Fruit fly (Drosophila melanogaster): ENCODE results near the gene CG4880.

The CG4880 gene

DNA sequence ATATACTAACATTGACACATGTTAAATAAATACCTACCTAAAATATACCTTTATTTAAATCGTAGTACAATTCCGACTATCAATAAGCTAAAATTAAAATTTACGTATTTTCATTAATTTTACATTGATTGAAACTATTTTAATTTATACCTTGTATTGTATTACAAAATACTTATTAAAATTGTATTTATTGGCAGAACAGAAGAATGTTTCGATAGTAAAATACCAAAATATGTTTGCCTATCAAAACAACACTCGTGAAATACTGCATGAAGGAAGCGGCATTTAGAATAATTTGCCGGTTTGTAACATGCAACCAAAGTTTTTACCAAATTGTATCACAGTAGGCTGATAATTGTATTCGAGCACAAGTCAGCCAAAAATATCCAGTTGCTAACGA lies at the start of gene CG4880, which contains the start of gene DENR:
Gene CG4880, plus strand, starts transcription at position 268 of the 400 bp plus-strand sequence.
Gene DENR, minus strand, starts transcription at position 10 of the 400 bp plus-strand sequence.
- TF ChIP-seq CG8478 (optimal IDR thresholded peaks at IDR 0.05) (no peak), psq (optimal IDR thresholded peaks at IDR 0.05) (no peak), Dll (optimal IDR thresholded peaks at IDR 0.05) (no peak), usp (GFP tag; optimal IDR thresholded peaks at IDR 0.05) (no peak), EcR (GFP tag; optimal IDR thresholded peaks at IDR 0.05) (no peak), pan (optimal IDR thresholded peaks at IDR 0.05) (no peak)

DNA sequence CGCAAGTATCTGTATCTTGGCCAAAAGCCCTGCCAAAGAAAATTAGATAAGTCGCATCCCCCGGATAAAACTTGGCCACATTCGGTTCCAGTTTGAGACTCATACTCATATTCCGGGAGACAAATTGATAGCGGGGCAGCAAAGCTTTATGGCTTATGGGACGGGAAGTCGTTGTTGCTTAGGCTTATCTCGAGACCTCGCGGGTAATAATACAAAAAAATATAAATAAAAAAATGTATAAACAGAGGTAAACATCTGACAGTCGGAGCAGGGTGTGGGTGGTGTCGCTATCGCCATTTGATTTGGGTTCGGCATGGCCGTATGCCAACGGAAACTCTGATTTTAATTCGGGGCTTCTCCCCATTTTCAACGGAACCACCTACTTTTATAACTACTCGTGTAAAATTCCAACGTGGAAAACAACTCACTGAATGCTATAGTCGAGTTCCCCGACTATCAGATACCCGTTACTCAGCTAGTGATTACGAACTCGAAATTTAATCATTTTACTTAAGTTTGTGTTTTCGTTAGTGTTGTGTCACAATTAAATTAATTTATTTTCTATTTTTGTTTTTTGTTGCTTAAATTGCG lies 48.9 kb upstream of the CG4880 start:
- TF ChIP-seq pan (optimal IDR thresholded peaks at IDR 0.05) (no peak), EcR (GFP tag; optimal IDR thresholded peaks at IDR 0.05) (no peak), usp (GFP tag; optimal IDR thresholded peaks at IDR 0.05) (no peak), CG8478 (optimal IDR thresholded peaks at IDR 0.05) (no peak), psq (optimal IDR thresholded peaks at IDR 0.05) (no peak)

dm6 chrX:16839033-16839432 lies 47.6 kb upstream of the CG4880 start:
- TF ChIP-seq psq (optimal IDR thresholded peaks at IDR 0.05) (no peak), EcR (GFP tag; optimal IDR thresholded peaks at IDR 0.05) (no peak), CG8478 (optimal IDR thresholded peaks at IDR 0.05) (no peak), pan (optimal IDR thresholded peaks at IDR 0.05) (no peak), usp (GFP tag; optimal IDR thresholded peaks at IDR 0.05) (no peak), Dll (optimal IDR thresholded peaks at IDR 0.05) (no peak)

DNA sequence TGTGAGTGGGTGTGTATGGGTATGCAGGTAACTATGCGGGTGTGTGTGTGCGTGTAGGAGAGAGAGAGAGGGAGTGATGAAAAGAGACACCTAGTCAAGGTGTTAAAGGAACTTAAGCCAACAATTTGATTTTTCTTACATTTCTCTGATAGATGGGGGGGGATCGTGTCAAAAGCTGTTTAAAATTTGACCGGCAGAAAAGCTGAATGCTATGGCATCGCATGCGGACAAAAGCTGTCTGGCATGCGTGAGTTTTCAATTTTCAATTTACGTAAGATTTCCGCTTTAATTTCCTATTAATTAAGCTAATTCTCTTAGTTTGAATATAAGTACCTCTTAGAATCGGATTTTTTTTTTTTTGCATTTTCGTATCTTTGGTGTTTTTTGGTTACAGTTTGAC lies 46.7 kb upstream of the CG4880 start:
- no peak for TF ChIP-seq EcR (GFP tag; optimal IDR thresholded peaks at IDR 0.05)
- TF ChIP-seq usp (GFP tag; optimal IDR thresholded peaks at IDR 0.05): no peak
- TF ChIP-seq CG8478 (optimal IDR thresholded peaks at IDR 0.05): no peak
- no peak for TF ChIP-seq pan (optimal IDR thresholded peaks at IDR 0.05)
- no peak for TF ChIP-seq Dll (optimal IDR thresholded peaks at IDR 0.05)
- TF ChIP-seq psq (optimal IDR thresholded peaks at IDR 0.05): no peak

- TF ChIP-seq EcR (GFP tag; optimal IDR thresholded peaks at IDR 0.05): no peak
- TF ChIP-seq Dll (optimal IDR thresholded peaks at IDR 0.05): no peak
- no peak for TF ChIP-seq CG8478 (optimal IDR thresholded peaks at IDR 0.05)
- TF ChIP-seq usp (GFP tag; optimal IDR thresholded peaks at IDR 0.05): no peak
- no peak for TF ChIP-seq pan (optimal IDR thresholded peaks at IDR 0.05)
- TF ChIP-seq psq (optimal IDR thresholded peaks at IDR 0.05): no peak
Observed at dm6 chrX:16844295-16844694, 42.3 kb upstream of the CG4880 start, which contains the start of gene RSG7. TSS of gene RSG7 (minus strand) at chrX:16844433.

- TF ChIP-seq EcR (GFP tag; optimal IDR thresholded peaks at IDR 0.05) (no peak), psq (optimal IDR thresholded peaks at IDR 0.05) (no peak), pan (optimal IDR thresholded peaks at IDR 0.05) (no peak), CG8478 (optimal IDR thresholded peaks at IDR 0.05) (no peak), usp (GFP tag; optimal IDR thresholded peaks at IDR 0.05) (no peak), Dll (optimal IDR thresholded peaks at IDR 0.05) (no peak)
Observed at dm6 chrX:16846575-16846974, 40.0 kb upstream of the CG4880 start.

- TF ChIP-seq CG8478 (optimal IDR thresholded peaks at IDR 0.05): no peak
- TF ChIP-seq usp (GFP tag; optimal IDR thresholded peaks at IDR 0.05): no peak
- no peak for TF ChIP-seq Dll (optimal IDR thresholded peaks at IDR 0.05)
- no peak for TF ChIP-seq psq (optimal IDR thresholded peaks at IDR 0.05)
- TF ChIP-seq pan (optimal IDR thresholded peaks at IDR 0.05): no peak
- no peak for TF ChIP-seq EcR (GFP tag; optimal IDR thresholded peaks at IDR 0.05)
Observed at dm6 chrX:16848978-16849377, 37.6 kb upstream of the CG4880 start.

dm6 chrX:16849517-16849916 lies 37.1 kb upstream of the CG4880 start:
- TF ChIP-seq Dll (optimal IDR thresholded peaks at IDR 0.05) (no peak), psq (optimal IDR thresholded peaks at IDR 0.05) (no peak), usp (GFP tag; optimal IDR thresholded peaks at IDR 0.05) (no peak), pan (optimal IDR thresholded peaks at IDR 0.05) (no peak), CG8478 (optimal IDR thresholded peaks at IDR 0.05) (no peak), EcR (GFP tag; optimal IDR thresholded peaks at IDR 0.05) (no peak)

DNA sequence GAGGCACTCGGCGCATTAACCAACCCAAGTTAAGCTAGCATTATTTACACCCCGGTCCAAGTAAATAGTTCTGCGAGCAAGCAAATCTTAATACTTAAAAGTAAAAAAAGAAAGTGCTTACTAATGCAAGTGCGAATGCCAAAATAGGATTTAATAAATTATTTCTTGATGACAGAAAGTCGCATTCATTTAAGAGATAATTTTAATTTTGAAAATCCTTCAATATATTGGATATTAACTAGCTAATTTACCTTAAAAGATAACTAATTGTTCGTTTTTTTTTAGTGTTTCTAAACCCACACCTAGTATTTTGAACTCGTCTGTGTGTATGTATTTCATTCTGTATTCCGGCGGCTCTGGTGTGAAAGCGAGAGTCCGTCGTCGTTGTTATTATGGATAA lies 31.9 kb upstream of the CG4880 start:
- TF ChIP-seq EcR (GFP tag; optimal IDR thresholded peaks at IDR 0.05) (no peak), psq (optimal IDR thresholded peaks at IDR 0.05) (no peak), CG8478 (optimal IDR thresholded peaks at IDR 0.05) (no peak), pan (optimal IDR thresholded peaks at IDR 0.05) (no peak), Dll (optimal IDR thresholded peaks at IDR 0.05) (no peak), usp (GFP tag; optimal IDR thresholded peaks at IDR 0.05) (no peak)

DNA sequence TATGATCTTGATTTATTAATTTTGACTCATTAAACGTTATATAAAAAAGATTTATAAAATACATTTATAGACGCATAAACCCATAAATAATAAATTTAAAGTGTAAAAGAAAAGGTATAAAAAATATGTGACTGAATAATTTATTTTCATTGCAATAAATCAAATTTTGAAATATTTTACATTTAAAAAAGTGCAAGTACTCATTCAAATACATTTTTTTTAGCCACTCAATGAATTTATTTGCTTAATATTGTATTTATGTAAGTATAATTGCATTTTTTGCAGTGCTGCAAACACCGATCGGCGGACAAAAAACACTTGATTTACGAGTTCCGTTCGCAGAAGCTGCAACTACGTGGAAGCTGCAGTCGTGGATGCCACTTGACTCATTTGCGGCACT lies 26.9 kb upstream of the CG4880 start:
- TF ChIP-seq psq (optimal IDR thresholded peaks at IDR 0.05) (no peak), CG8478 (optimal IDR thresholded peaks at IDR 0.05) (no peak), pan (optimal IDR thresholded peaks at IDR 0.05) (no peak), Dll (optimal IDR thresholded peaks at IDR 0.05) (no peak), EcR (GFP tag; optimal IDR thresholded peaks at IDR 0.05) (no peak), usp (GFP tag; optimal IDR thresholded peaks at IDR 0.05) (no peak)

- TF ChIP-seq psq (optimal IDR thresholded peaks at IDR 0.05): no peak
- no peak for TF ChIP-seq CG8478 (optimal IDR thresholded peaks at IDR 0.05)
- TF ChIP-seq pan (optimal IDR thresholded peaks at IDR 0.05): no peak
- TF ChIP-seq usp (GFP tag; optimal IDR thresholded peaks at IDR 0.05): no peak
- no peak for TF ChIP-seq Dll (optimal IDR thresholded peaks at IDR 0.05)
- no peak for TF ChIP-seq EcR (GFP tag; optimal IDR thresholded peaks at IDR 0.05)
Observed at dm6 chrX:16867622-16868021, 19.0 kb upstream of the CG4880 start.

DNA sequence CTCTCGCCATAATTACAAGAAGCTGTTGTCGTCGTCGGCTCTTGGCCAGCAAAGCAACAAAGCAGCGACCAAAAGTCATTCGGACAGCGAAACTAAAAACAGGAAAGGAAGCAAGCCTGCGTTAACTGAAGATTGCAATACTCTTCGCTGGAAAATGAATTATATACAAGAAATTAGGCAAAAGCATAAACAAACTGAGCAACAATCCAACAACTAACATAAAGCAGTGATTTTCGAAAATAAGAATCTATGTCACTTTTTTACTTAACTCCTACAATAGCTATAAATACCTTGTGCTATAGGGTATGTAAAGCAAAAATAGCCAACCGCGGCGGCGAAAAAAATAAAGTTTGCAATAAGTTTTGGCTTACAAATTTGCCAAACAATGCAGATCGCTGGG lies 14.8 kb upstream of the CG4880 start:
- no peak for TF ChIP-seq EcR (GFP tag; optimal IDR thresholded peaks at IDR 0.05)
- TF ChIP-seq psq (optimal IDR thresholded peaks at IDR 0.05): no peak
- TF ChIP-seq usp (GFP tag; optimal IDR thresholded peaks at IDR 0.05): no peak
- TF ChIP-seq pan (optimal IDR thresholded peaks at IDR 0.05): no peak
- TF ChIP-seq CG8478 (optimal IDR thresholded peaks at IDR 0.05): no peak
- TF ChIP-seq Dll (optimal IDR thresholded peaks at IDR 0.05): no peak

- TF ChIP-seq Dll (optimal IDR thresholded peaks at IDR 0.05): no peak
- no peak for TF ChIP-seq psq (optimal IDR thresholded peaks at IDR 0.05)
- no peak for TF ChIP-seq CG8478 (optimal IDR thresholded peaks at IDR 0.05)
- no peak for TF ChIP-seq usp (GFP tag; optimal IDR thresholded peaks at IDR 0.05)
- no peak for TF ChIP-seq pan (optimal IDR thresholded peaks at IDR 0.05)
- no peak for TF ChIP-seq EcR (GFP tag; optimal IDR thresholded peaks at IDR 0.05)
Observed at dm6 chrX:16873053-16873452, 13.6 kb upstream of the CG4880 start.

Measured in whole organism.